Fruit fly (Drosophila melanogaster): ENCODE results near the gene lectin-37Da.

The lectin-37Da gene

dm6 chr2L:19429731-19430130 lies 11.6 kb downstream of the lectin-37Da start:
- TF ChIP-seq Hr4 (GFP tag; optimal IDR thresholded peaks at IDR 0.05) (no peak), CG11294 (GFP tag; IDR thresholded peaks at IDR 0.05) (no peak), Eip78C (GFP tag) (peak; percentile 23), CG1621 (tag; optimal IDR thresholded peaks at IDR 0.05) (no peak), Eip93F (GFP tag; optimal IDR thresholded peaks at IDR 0.05) (no peak), CG11762 (GFP tag; optimal IDR thresholded peaks at IDR 0.05; ENCODE audit: insufficient read depth) (no peak)

- TF ChIP-seq CG1621 (tag; optimal IDR thresholded peaks at IDR 0.05) (no peak), CG31627 (GFP tag; optimal IDR thresholded peaks at IDR 0.05) (no peak), CG8319 (GFP tag; optimal IDR thresholded peaks at IDR 0.05) (no peak), Eip78C (GFP tag) (peak; percentile 36), svp (GFP tag) (no peak), CG3032 (tag; optimal IDR thresholded peaks at IDR 0.05) (no peak), CG15336 (GFP tag; IDR thresholded peaks at IDR 0.05) (no peak), CG10631 (GFP tag; optimal IDR thresholded peaks at IDR 0.05) (no peak)
Observed at dm6 chr2L:19430343-19430742, 12.2 kb downstream of the lectin-37Da start, which contains the start of gene RtcB. Gene RtcB (plus strand): TSS chr2L:19430643.

dm6 chr2L:19432424-19433015 lies 14.4 kb downstream of the lectin-37Da start, which contains the start of gene Rab9:
Gene Rab9 (plus strand): TSS chr2L:19432574.
- no peak for TF ChIP-seq CG4318 (GFP tag; optimal IDR thresholded peaks at IDR 0.05)
- no peak for TF ChIP-seq CG6854 (GFP tag; optimal IDR thresholded peaks at IDR 0.05)
- TF ChIP-seq CG10669 (GFP tag; optimal IDR thresholded peaks at IDR 0.05) = no peak
- no peak for TF ChIP-seq CG9139 (GFP tag; optimal IDR thresholded peaks at IDR 0.05)
- TF ChIP-seq net (GFP tag; optimal IDR thresholded peaks at IDR 0.05) = no peak
- no peak for TF ChIP-seq esn (GFP tag; optimal IDR thresholded peaks at IDR 0.05)
- TF ChIP-seq fd59A (GFP tag; optimal IDR thresholded peaks at IDR 0.05) = no peak
- TF ChIP-seq OdsH (GFP tag; optimal IDR thresholded peaks at IDR 0.05) = no peak
- no peak for TF ChIP-seq Hr39 (GFP tag; optimal IDR thresholded peaks at IDR 0.05)
- TF ChIP-seq vri (GFP tag; optimal IDR thresholded peaks at IDR 0.05) = no peak
- no peak for TF ChIP-seq dac (GFP tag; optimal IDR thresholded peaks at IDR 0.05)
- no peak for TF ChIP-seq CG1621 (tag; optimal IDR thresholded peaks at IDR 0.05)
- no peak for TF ChIP-seq CG3919 (GFP tag; optimal IDR thresholded peaks at IDR 0.05)
- TF ChIP-seq CG6808 (GFP tag; optimal IDR thresholded peaks at IDR 0.05) = no peak

dm6 chr2L:19433292-19433691 lies 15.2 kb downstream of the lectin-37Da start:
- peak; percentile 66 for TF ChIP-seq Eip78C (GFP tag)
- no peak for TF ChIP-seq fd85E (GFP tag; optimal IDR thresholded peaks at IDR 0.05)
- peak; percentile 3 for TF ChIP-seq OdsH (GFP tag; optimal IDR thresholded peaks at IDR 0.05)
- 0 out of 3 replicates have a peak, but pooled peaks have one; percentile 33 for TF ChIP-seq eg (GFP tag; IDR thresholded peaks at IDR 0.05)
- no peak for TF ChIP-seq CG11902 (GFP tag; optimal IDR thresholded peaks at IDR 0.05)
- TF ChIP-seq CG11762 (GFP tag; optimal IDR thresholded peaks at IDR 0.05; ENCODE audit: insufficient read depth) = no peak
- peak; percentile 45 for TF ChIP-seq Hr4 (GFP tag; optimal IDR thresholded peaks at IDR 0.05)
- no peak for TF ChIP-seq pdm3 (GFP tag; optimal IDR thresholded peaks at IDR 0.05)
- TF ChIP-seq vri (GFP tag; optimal IDR thresholded peaks at IDR 0.05) = no peak
- TF ChIP-seq spab (GFP tag; optimal IDR thresholded peaks at IDR 0.05) = no peak
- peak; percentile 53 for TF ChIP-seq CG15336 (GFP tag; IDR thresholded peaks at IDR 0.05)
- TF ChIP-seq fkh (GFP tag; optimal IDR thresholded peaks at IDR 0.05) = peak; percentile 8
- peak; percentile 43; the same call in 1 of the 3 replicates for TF ChIP-seq CG8119 (GFP tag; IDR thresholded peaks at IDR 0.05)
- peak; percentile 57 for TF ChIP-seq CG32006 (GFP tag; optimal IDR thresholded peaks at IDR 0.05)
- peak; percentile 6 for TF ChIP-seq Lpt (GFP tag; optimal IDR thresholded peaks at IDR 0.05)
- TF ChIP-seq salr (GFP tag; optimal IDR thresholded peaks at IDR 0.05) = no peak
- TF ChIP-seq Met (GFP tag; optimal IDR thresholded peaks at IDR 0.05) = no peak

Measured in whole organism, prepupa.